Fruit fly (Drosophila melanogaster) whole organism, embryonic: ENCODE data around the gene InR.

Experiments used
- CG10654 ChIP-seq: fragments of 200-800 bp; sonication (Bioruptor generic); optimal IDR thresholded peaks from 2 replicates; lab custom pipeline; 2016; ENCODE audit warnings: missing biosample characterization, missing genetic modification characterization
- CG13287 ChIP-seq: fragments of 200-800 bp; sonication (Bioruptor generic); IDR thresholded peaks from 2 replicates; pipeline ENCODE4 v1.3.6; 2022; ENCODE audit warnings: missing biosample characterization, missing genetic modification characterization; ENCODE audit not compliant: partially characterized antibody
- CHES-1-like ChIP-seq: fragments of 200-800 bp; sonication (Bioruptor generic); optimal IDR thresholded peaks from 2 replicates; lab custom pipeline; 2016; ENCODE audit warnings: missing biosample characterization, missing genetic modification characterization
- Camta ChIP-seq: fragments of 200-800 bp; sonication (Bioruptor generic); optimal IDR thresholded peaks from 2 replicates; lab custom pipeline; 2016; ENCODE audit warnings: missing biosample characterization, missing genetic modification characterization
- Spps ChIP-seq: fragments of 200-800 bp; sonication (Bioruptor generic); optimal IDR thresholded peaks from 2 replicates; lab custom pipeline; 2018; ENCODE audit warnings: missing biosample characterization, mild to moderate bottlenecking, missing genetic modification characterization
- fd102C ChIP-seq: fragments of 200-800 bp; sonication (Bioruptor generic); optimal IDR thresholded peaks from 2 replicates; lab custom pipeline; 2018; ENCODE audit warnings: missing biosample characterization, mild to moderate bottlenecking, missing genetic modification characterization, moderate library complexity
- fd3F ChIP-seq: fragments of 200-800 bp; sonication (Bioruptor generic); optimal IDR thresholded peaks from 2 replicates; lab custom pipeline; 2018; ENCODE audit warnings: missing biosample characterization, mild to moderate bottlenecking, missing genetic modification characterization, moderate library complexity
- nom ChIP-seq: fragments of 200-800 bp; sonication (Bioruptor generic); optimal IDR thresholded peaks from 2 replicates; lab custom pipeline; 2017; ENCODE audit warnings: missing biosample characterization, missing genetic modification characterization, mild to moderate bottlenecking, moderate library complexity, missing genetic modification reagents
- so ChIP-seq: fragments of 200-800 bp; sonication (Bioruptor generic); IDR thresholded peaks from 3 replicates; pipeline ENCODE4 v1.3.6; 2022; ENCODE audit warnings: missing biosample characterization, missing genetic modification characterization
- vvl ChIP-seq: fragments of 200-800 bp; sonication (Bioruptor generic); IDR thresholded peaks from 2 replicates; pipeline ENCODE4 v1.3.6; 2022; ENCODE audit warnings: missing biosample characterization, missing genetic modification characterization

DNA sequence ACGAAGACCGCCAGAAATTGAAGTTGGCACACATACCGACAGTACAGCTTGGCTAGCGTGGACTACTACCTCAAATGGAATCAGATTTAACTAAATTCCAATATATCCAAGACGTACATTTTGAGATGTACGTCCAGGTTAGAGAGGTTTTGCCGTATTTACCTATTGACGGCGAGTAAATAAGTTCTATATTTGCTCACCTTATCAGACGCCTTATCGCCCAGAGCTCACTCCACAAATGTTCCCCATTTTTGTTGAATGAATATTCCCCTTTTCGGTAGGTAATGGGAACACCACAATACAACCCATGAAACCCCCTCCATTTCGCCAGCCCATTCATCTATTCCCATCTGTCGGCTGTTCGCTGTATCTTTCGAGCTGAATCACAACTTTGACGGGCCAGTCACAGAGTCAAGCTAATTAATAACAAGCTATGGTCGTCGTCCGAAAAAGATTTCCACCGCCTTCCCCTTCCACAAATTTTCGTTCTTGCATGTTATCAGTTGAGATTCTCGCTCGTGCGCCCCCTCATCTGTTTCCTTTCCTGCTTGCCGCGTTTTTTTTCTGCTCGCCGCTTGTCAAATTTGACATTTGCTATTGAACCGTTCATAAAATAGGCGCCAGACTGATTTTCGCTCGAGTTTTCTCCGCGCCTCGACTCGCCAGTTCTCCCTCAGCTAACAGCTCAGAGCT lies 28.3 kb downstream of the InR start:
- peak; percentile 95 for TF ChIP-seq so (GFP tag; lab: Robert Waterston, UW)
- TF ChIP-seq nom, result peak; percentile 40
- peak; percentile 90 for TF ChIP-seq Spps (tag; lab: Kevin White, UChicago)
- TF ChIP-seq fd102C (GFP tag; lab: Kevin White, UChicago), result peak; percentile 98
- TF ChIP-seq vvl (GFP tag; lab: Robert Waterston, UW), result peak; percentile 94
- TF ChIP-seq Camta, result peak; percentile 98
- TF ChIP-seq CG13287 (GFP tag; lab: Robert Waterston, UW), result no peak
- TF ChIP-seq fd3F (GFP tag; lab: Kevin White, UChicago), result peak; percentile 85
- peak; percentile 96 for TF ChIP-seq CG10654 (GFP tag; lab: Kevin White, UChicago)
- peak; percentile 96 for TF ChIP-seq CHES-1-like (GFP tag; lab: Kevin White, UChicago)
